Fruit fly (Drosophila melanogaster): Measurements from ENCODE around the gene Cubn2.

DNA sequence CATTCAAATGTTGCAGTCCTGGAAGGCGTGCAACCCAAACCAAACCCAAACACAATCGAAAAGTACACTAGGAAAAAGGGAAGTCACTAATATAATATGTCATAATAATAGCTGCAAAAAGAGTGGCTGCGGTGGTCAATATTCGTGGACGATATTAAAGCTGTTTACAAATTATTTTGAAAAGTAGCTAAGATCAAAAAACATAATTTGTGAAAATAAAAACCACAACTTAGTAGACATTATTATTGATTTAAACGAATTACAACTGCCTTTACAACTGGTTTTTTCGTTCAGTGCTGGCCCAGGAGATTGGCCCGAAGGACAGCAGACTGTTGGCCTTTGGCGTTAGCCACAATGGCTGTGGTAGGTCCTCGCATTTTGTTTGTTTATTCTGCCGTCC lies 44.2 kb upstream of the Cubn2 start:
- TF ChIP-seq Myc (optimal IDR thresholded peaks at IDR 0.05) = no peak
- no peak for TF ChIP-seq Sin3A (optimal IDR thresholded peaks at IDR 0.05)
- no peak for TF ChIP-seq ttk (optimal IDR thresholded peaks at IDR 0.05)
